Fruit fly (Drosophila melanogaster) whole organism, embryonic: ENCODE data around the gene Dus1.

Source experiments
- Antp ChIP-seq: fragments of 200-800 bp; sonication (Bioruptor generic); optimal IDR thresholded peaks from 3 replicates; lab custom pipeline; 2016; ENCODE audit warnings: missing biosample characterization, missing genetic modification characterization
- BtbVII ChIP-seq: fragments of 200-800 bp; sonication (Bioruptor generic); optimal IDR thresholded peaks from 3 replicates; lab custom pipeline; 2017; ENCODE audit warnings: missing biosample characterization, mild to moderate bottlenecking, missing genetic modification characterization
- Bteb2 ChIP-seq: fragments of 200-800 bp; sonication (Bioruptor generic); optimal IDR thresholded peaks from 2 replicates; lab custom pipeline; 2016; ENCODE audit warnings: missing biosample characterization, missing genetic modification characterization
- CG10209 ChIP-seq: fragments of 200-800 bp; sonication (Bioruptor generic); optimal IDR thresholded peaks from 3 replicates; lab custom pipeline; 2017; ENCODE audit warnings: missing biosample characterization, mild to moderate bottlenecking, missing genetic modification characterization, missing genetic modification reagents
- CG1024 ChIP-seq: fragments of 200-800 bp; sonication (Bioruptor generic); IDR thresholded peaks from 2 replicates; pipeline ENCODE4 v1.3.6; 2022; ENCODE audit warnings: missing biosample characterization, missing genetic modification characterization
- CG10366 ChIP-seq: fragments of 200-800 bp; sonication (Bioruptor generic); IDR thresholded peaks from 2 replicates; pipeline ENCODE4 v1.3.6; 2022; ENCODE audit warnings: missing biosample characterization, missing genetic modification characterization
- CG10565 ChIP-seq: fragments of 200-800 bp; sonication (Bioruptor generic); optimal IDR thresholded peaks from 3 replicates; lab custom pipeline; 2016; ENCODE audit warnings: missing biosample characterization, mild to moderate bottlenecking, missing genetic modification characterization
- CG10959 ChIP-seq: fragments of 200-800 bp; sonication (Bioruptor generic); IDR thresholded peaks from 2 replicates; pipeline ENCODE4 v1.3.6; 2022; ENCODE audit warnings: missing biosample characterization, missing genetic modification characterization
- CG11085 ChIP-seq: fragments of 200-800 bp; sonication (Bioruptor generic); IDR thresholded peaks from 2 replicates; pipeline ENCODE4 v1.3.6; 2022; ENCODE audit warnings: missing biosample characterization, missing genetic modification characterization
- CG1529 ChIP-seq: fragments of 200-800 bp; sonication (Bioruptor generic); optimal IDR thresholded peaks from 3 replicates; lab custom pipeline; 2018; ENCODE audit warnings: missing biosample characterization, missing genetic modification characterization
- CG17612 ChIP-seq: fragments of 200-800 bp; sonication (Bioruptor generic); IDR thresholded peaks from 2 replicates; pipeline ENCODE4 v1.3.6; 2022; ENCODE audit warnings: missing biosample characterization, missing genetic modification characterization
- CG1792 ChIP-seq: fragments of 200-800 bp; sonication (Bioruptor generic); optimal IDR thresholded peaks from 2 replicates; lab custom pipeline; 2016; ENCODE audit warnings: missing biosample characterization, missing genetic modification characterization
- CG3065 ChIP-seq: fragments of 200-800 bp; sonication (Bioruptor generic); optimal IDR thresholded peaks from 2 replicates; lab custom pipeline; 2016; ENCODE audit warnings: missing biosample characterization, missing genetic modification characterization
- CG34224 ChIP-seq: fragments of 200-800 bp; sonication (Bioruptor generic); IDR thresholded peaks from 3 replicates; pipeline ENCODE4 v1.3.6; 2022; ENCODE audit warnings: missing biosample characterization, missing genetic modification characterization; ENCODE audit not compliant: partially characterized antibody
- CG34422 ChIP-seq: fragments of 200-800 bp; sonication (Bioruptor generic); IDR thresholded peaks from 3 replicates; pipeline ENCODE4 v1.3.6; 2022; ENCODE audit warnings: missing biosample characterization, missing genetic modification characterization
- CG42726 ChIP-seq: fragments of 200-800 bp; sonication (Bioruptor generic); IDR thresholded peaks from 2 replicates; pipeline ENCODE4 v1.3.6; 2022; ENCODE audit warnings: missing biosample characterization, missing genetic modification characterization; ENCODE audit not compliant: partially characterized antibody
- CG6254 ChIP-seq: fragments of 200-800 bp; sonication (Bioruptor generic); optimal IDR thresholded peaks from 3 replicates; lab custom pipeline; 2017; ENCODE audit warnings: mild to moderate bottlenecking, missing biosample characterization, missing genetic modification reagents, missing genetic modification characterization
- CG8281 ChIP-seq: fragments of 200-800 bp; sonication (Bioruptor generic); optimal IDR thresholded peaks from 2 replicates; lab custom pipeline; 2018; ENCODE audit warnings: missing biosample characterization, mild to moderate bottlenecking, missing genetic modification characterization, moderate library complexity
- CkIIα-i1 ChIP-seq: fragments of 200-800 bp; sonication (Bioruptor generic); IDR thresholded peaks from 2 replicates; pipeline ENCODE4 v1.3.6; 2022; ENCODE audit warnings: missing biosample characterization, missing genetic modification characterization
- Deaf1 ChIP-seq: fragments of 200-800 bp; optimal IDR thresholded peaks from 3 replicates; lab custom pipeline; 2019; ENCODE audit warnings: missing biosample characterization, mild to moderate bottlenecking, missing genetic modification characterization, moderate library complexity
- Dip2 ChIP-seq: fragments of 200-800 bp; sonication (Bioruptor generic); IDR thresholded peaks from 2 replicates; pipeline ENCODE4 v1.3.6; 2022; ENCODE audit warnings: missing biosample characterization, missing genetic modification characterization
- Ets97D ChIP-seq: fragments of 200-800 bp; sonication (Bioruptor generic); optimal IDR thresholded peaks from 3 replicates; lab custom pipeline; 2016; ENCODE audit warnings: missing biosample characterization, missing genetic modification characterization
- HLH3B ChIP-seq: fragments of 200-800 bp; sonication (Bioruptor generic); IDR thresholded peaks from 2 replicates; pipeline ENCODE4 v1.3.6; 2022; ENCODE audit warnings: missing biosample characterization, missing genetic modification characterization
- HLH4C ChIP-seq: fragments of 200-800 bp; sonication (Bioruptor generic); IDR thresholded peaks from 3 replicates; pipeline ENCODE4 v1.3.6; 2022; ENCODE audit warnings: missing biosample characterization, missing genetic modification characterization; ENCODE audit not compliant: partially characterized antibody
- Optix ChIP-seq: fragments of 200-800 bp; sonication (Bioruptor generic); IDR thresholded peaks from 3 replicates; pipeline ENCODE4 v1.3.6; 2022; ENCODE audit warnings: missing biosample characterization, missing genetic modification characterization
- Pdp1 ChIP-seq, 2 experiments: fragments of 200-800 bp; sonication (Bioruptor generic); optimal IDR thresholded peaks; 3 replicates each; lab custom pipeline; 2016; ENCODE audit warnings: missing biosample characterization in 2 of 2, missing genetic modification characterization in 2 of 2, mild to moderate bottlenecking in 1 of 2, moderate library complexity in 1 of 2
- Scr ChIP-seq: fragments of 200-800 bp; sonication (Bioruptor generic); IDR thresholded peaks from 2 replicates; pipeline ENCODE4 v1.3.6; 2022; ENCODE audit warnings: missing biosample characterization, missing genetic modification characterization; ENCODE audit not compliant: partially characterized antibody
- Sin3A ChIP-seq: fragments of >200 bp; optimal IDR thresholded peaks from 2 replicates; lab custom pipeline; 2018
- Six4 ChIP-seq: fragments of 200-800 bp; sonication (Bioruptor generic); optimal IDR thresholded peaks from 2 replicates; lab custom pipeline; 2016; ENCODE audit warnings: missing biosample characterization, missing genetic modification characterization
- ara ChIP-seq: fragments of 200-800 bp; sonication (Bioruptor generic); IDR thresholded peaks from 2 replicates; pipeline ENCODE4 v1.3.6; 2022; ENCODE audit warnings: missing biosample characterization, missing genetic modification characterization
- bsh ChIP-seq, 2 experiments: fragments of 200-800 bp; sonication (Bioruptor generic); optimal IDR thresholded peaks; 2 replicates each; lab custom pipeline; 2017 to 2018; ENCODE audit warnings: mild to moderate bottlenecking in 2 of 2, missing biosample characterization in 2 of 2, missing genetic modification characterization in 2 of 2, moderate library complexity in 1 of 2
- cato ChIP-seq: fragments of 200-800 bp; sonication (Bioruptor generic); optimal IDR thresholded peaks from 2 replicates; lab custom pipeline; 2016; ENCODE audit warnings: missing biosample characterization, missing genetic modification characterization, borderline replicate concordance
- caup ChIP-seq: fragments of 200-800 bp; sonication (Bioruptor generic); optimal IDR thresholded peaks from 3 replicates; lab custom pipeline; 2017; ENCODE audit warnings: missing biosample characterization, mild to moderate bottlenecking, missing genetic modification characterization, moderate library complexity; ENCODE audit not compliant: severe bottlenecking
- lov ChIP-seq, 2 experiments: fragments of 200-800 bp in 1 of 2; fragments of >200 bp in 1 of 2; sonication (Bioruptor generic) in 1 of 2; IDR thresholded peaks in 1 of 2; optimal IDR thresholded peaks in 1 of 2; 2 replicates in 1 of 2; 3 replicates in 1 of 2; pipeline versions ENCODE4 v1.3.6 to Lab custom; 2017 to 2022; ENCODE audit warnings: missing biosample characterization in 1 of 2, missing genetic modification characterization in 1 of 2
- nmo ChIP-seq: fragments of 200-800 bp; sonication (Bioruptor generic); optimal IDR thresholded peaks from 2 replicates; lab custom pipeline; 2018; ENCODE audit warnings: missing biosample characterization, mild to moderate bottlenecking, missing genetic modification characterization, moderate library complexity
- otp ChIP-seq: fragments of 200-800 bp; sonication (Bioruptor generic); IDR thresholded peaks from 3 replicates; pipeline ENCODE4, ENCODE4 v1.3.6; 2022; ENCODE audit warnings: missing biosample characterization, missing genetic modification characterization
- pan ChIP-seq, 4 experiments: fragments of >200 bp in 3 of 4; fragments of 200-800 bp in 1 of 4; sonication (Bioruptor generic) in 1 of 4; optimal IDR thresholded peaks in 3 of 4; IDR thresholded peaks in 1 of 4; 2 replicates each; pipeline versions ENCODE4 v1.3.6 to Lab custom; 2017 to 2022; ENCODE audit warnings: missing biosample characterization in 2 of 4, missing genetic modification characterization in 2 of 4, mixed read lengths in 1 of 4
- pnt ChIP-seq: fragments of 200-800 bp; sonication (Bioruptor generic); optimal IDR thresholded peaks from 3 replicates; lab custom pipeline; 2016; ENCODE audit warnings: missing biosample characterization, missing genetic modification characterization
- ranshi ChIP-seq: fragments of 200-800 bp; sonication (Bioruptor generic); IDR thresholded peaks from 2 replicates; pipeline ENCODE4 v1.3.6; 2022; ENCODE audit warnings: missing biosample characterization, missing genetic modification characterization
- salm ChIP-seq: fragments of 200-800 bp; sonication (Bioruptor generic); optimal IDR thresholded peaks from 2 replicates; lab custom pipeline; 2018; ENCODE audit warnings: missing biosample characterization, mild to moderate bottlenecking, missing genetic modification characterization
- ssp ChIP-seq: fragments of 200-800 bp; sonication (Bioruptor generic); IDR thresholded peaks from 2 replicates; pipeline ENCODE4 v1.3.6; 2022; ENCODE audit warnings: missing biosample characterization, missing genetic modification characterization
- tll ChIP-seq, 2 experiments: fragments of 200-800 bp in 1 of 2; fragments of >200 bp in 1 of 2; sonication (Bioruptor generic) in 1 of 2; optimal IDR thresholded peaks; 2 replicates each; lab custom pipeline; 2017 to 2019; ENCODE audit warnings: missing biosample characterization in 2 of 2, missing genetic modification characterization in 2 of 2, mild to moderate bottlenecking in 1 of 2, moderate library complexity in 1 of 2
- wdn ChIP-seq: fragments of 200-800 bp; sonication (Bioruptor generic); IDR thresholded peaks from 2 replicates; pipeline ENCODE4 v1.3.6; 2022; ENCODE audit warnings: missing biosample characterization, missing genetic modification characterization
- z ChIP-seq: fragments of 200-800 bp; sonication (Bioruptor generic); IDR thresholded peaks from 3 replicates; pipeline ENCODE4 v1.3.6; 2022; ENCODE audit warnings: missing biosample characterization, missing genetic modification characterization
- zen2 ChIP-seq: fragments of 200-800 bp; sonication (Bioruptor generic); IDR thresholded peaks from 3 replicates; pipeline ENCODE4 v1.3.6; 2022; ENCODE audit warnings: missing biosample characterization, missing genetic modification characterization; ENCODE audit not compliant: partially characterized antibody
- zf30C ChIP-seq: fragments of 200-800 bp; sonication (Bioruptor generic); optimal IDR thresholded peaks from 3 replicates; lab custom pipeline; 2018; ENCODE audit warnings: missing biosample characterization, mild to moderate bottlenecking, missing genetic modification characterization

The Dus1 gene

DNA sequence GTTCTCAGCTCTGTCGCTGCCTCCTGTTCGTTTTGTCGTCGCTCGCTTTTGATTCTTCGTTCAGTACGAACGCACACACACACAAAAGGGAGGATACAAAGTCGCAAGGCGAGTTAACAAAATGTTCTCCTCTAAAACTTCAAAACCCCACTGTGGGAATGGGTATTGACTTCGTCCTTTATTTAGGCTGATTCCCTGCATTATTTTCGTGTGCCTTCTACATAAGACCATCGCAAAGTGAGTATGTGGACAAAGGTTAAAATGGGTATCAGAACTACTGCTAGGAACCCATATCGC is 46.2 kb downstream of the Dus1 start:
- no peak for TF ChIP-seq Bteb2 (GFP tag; lab: Kevin White, UChicago)
- TF ChIP-seq HLH4C (GFP tag; lab: Robert Waterston, UW): 0 out of 3 replicates have a peak, but pooled peaks have one; percentile 4
- no peak for TF ChIP-seq pan (optimal IDR thresholded peaks at IDR 0.05; lab: Kevin White, UChicago)
- no peak for TF ChIP-seq pan (GFP tag; optimal IDR thresholded peaks at IDR 0.05 in 1 of 2, IDR thresholded peaks at IDR 0.05 in 1 of 2)
- TF ChIP-seq CG1792 (GFP tag; lab: Kevin White, UChicago): no peak
- TF ChIP-seq ssp: no peak
- no peak for TF ChIP-seq Sin3A
- no peak for TF ChIP-seq ranshi

- TF ChIP-seq Ets97D (GFP tag; lab: Kevin White, UChicago) (peak; percentile 21), zen2 (GFP tag; lab: Robert Waterston, UW) (no peak), Scr (GFP tag; lab: Robert Waterston, UW) (no peak), HLH3B (GFP tag; lab: Robert Waterston, UW) (peak; percentile 59), Deaf1 (tag; lab: Kevin White, UChicago) (peak; percentile 77), CG17612 (no peak), CG8281 (peak; percentile 39), CG34422 (GFP tag; lab: Robert Waterston, UW) (no peak; the same call in 2 of the 3 replicates), ara (GFP tag; lab: Robert Waterston, UW) (0 out of 2 replicates have a peak, but pooled peaks have one; percentile 31), Sin3A (no peak), Pdp1 (GFP tag; optimal IDR thresholded peaks at IDR 0.05; lab: Kevin White, UChicago) (peak; percentile 46 to 58), CG42726 (no peak), otp (peak; percentile 60; the same call in 2 of the 3 replicates), cato (no peak), salm (tag; lab: Kevin White, UChicago) (peak; percentile 13), bsh (GFP tag; optimal IDR thresholded peaks at IDR 0.05; lab: Kevin White, UChicago) (peak; percentile 56 to 75), Antp (GFP tag; lab: Kevin White, UChicago) (peak; percentile 67), wdn (GFP tag; lab: Robert Waterston, UW) (peak; percentile 52; the same call in 1 of the 2 replicates), CG3065 (no peak), pnt (GFP tag; lab: Kevin White, UChicago) (peak; percentile 41), Dip2 (no peak), tll (GFP tag; optimal IDR thresholded peaks at IDR 0.05; lab: Kevin White, UChicago) (no peak), z (no peak; the same call in 2 of the 3 replicates), CG10366 (GFP tag; lab: Robert Waterston, UW) (peak; percentile 75), CG6254 (GFP tag; lab: Kevin White, UChicago) (no peak), zf30C (GFP tag; lab: Kevin White, UChicago) (no peak), Optix (GFP tag; lab: Robert Waterston, UW) (no peak), Six4 (GFP tag; lab: Kevin White, UChicago) (no peak), caup (GFP tag; lab: Kevin White, UChicago) (peak; percentile 45), CG1529 (GFP tag; lab: Kevin White, UChicago) (peak; percentile 50), lov (optimal IDR thresholded peaks at IDR 0.05; lab: Kevin White, UChicago) (no peak), lov (GFP tag; IDR thresholded peaks at IDR 0.05; lab: Robert Waterston, UW) (no peak), CG10209 (peak; percentile 66), CG10959 (GFP tag; lab: Robert Waterston, UW) (0 out of 2 replicates have a peak, but pooled peaks have one; percentile 21), CG11085 (no peak), BtbVII (GFP tag; lab: Kevin White, UChicago) (peak; percentile 70), nmo (GFP tag; lab: Kevin White, UChicago) (no peak), CG34224 (0 out of 3 replicates have a peak, but pooled peaks have one; percentile 4), CG10565 (GFP tag; lab: Kevin White, UChicago) (no peak), CG1024 (GFP tag; lab: Robert Waterston, UW) (peak; percentile 8; the same call in 1 of the 2 replicates), CkIIα-i1 (GFP tag; lab: Robert Waterston, UW) (no peak)
These were observed 46.8 kb downstream of the Dus1 start for dm6 chr2L:224599-225385.
